Worm (Caenorhabditis elegans): ENCODE measurements around the gene F47D12.6.

Gene F47D12.6

DNA sequence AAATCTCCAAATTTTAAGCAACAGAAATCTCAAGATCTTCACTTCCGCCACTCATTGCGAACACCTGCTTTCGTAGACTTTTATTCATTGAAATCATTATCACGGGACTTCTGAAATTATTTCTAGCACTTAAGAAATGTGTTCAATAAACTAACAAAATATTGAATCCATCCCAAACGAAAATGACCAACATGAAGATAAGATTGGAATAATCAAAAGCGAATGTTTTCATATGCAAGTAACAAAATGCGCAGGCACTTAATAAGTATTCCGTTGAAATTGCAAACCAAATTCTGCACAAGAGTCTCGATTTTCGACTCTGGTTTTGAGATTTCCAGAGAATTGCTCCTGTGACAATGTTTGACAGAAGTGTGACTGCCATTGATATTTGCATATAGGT, 22.6 kb downstream of the F47D12.6 start, which contains the start of gene srg-5:
srg-5 (minus strand) TSS at position 101 of the 400 bp plus-strand sequence.
- TF ChIP-seq lin-13 (GFP tag; optimal IDR thresholded peaks at IDR 0.05) (no peak), ces-1 (GFP tag; optimal IDR thresholded peaks at IDR 0.05) (no peak), ceh-90 (tag; optimal IDR thresholded peaks at IDR 0.05) (no peak), nhr-19 (GFP tag; conservative IDR thresholded peaks at IDR 0.05) (no peak), Y116A8C.19 (tag; optimal IDR thresholded peaks at IDR 0.05; ENCODE audit: borderline replicate concordance) (no peak), nhr-237 (tag; optimal IDR thresholded peaks at IDR 0.05) (no peak), unc-98 (GFP tag; IDR thresholded peaks at IDR 0.05) (no peak), fkh-10 (GFP tag; optimal IDR thresholded peaks at IDR 0.05) (no peak), fkh-8 (tag; optimal IDR thresholded peaks at IDR 0.05) (no peak)

DNA sequence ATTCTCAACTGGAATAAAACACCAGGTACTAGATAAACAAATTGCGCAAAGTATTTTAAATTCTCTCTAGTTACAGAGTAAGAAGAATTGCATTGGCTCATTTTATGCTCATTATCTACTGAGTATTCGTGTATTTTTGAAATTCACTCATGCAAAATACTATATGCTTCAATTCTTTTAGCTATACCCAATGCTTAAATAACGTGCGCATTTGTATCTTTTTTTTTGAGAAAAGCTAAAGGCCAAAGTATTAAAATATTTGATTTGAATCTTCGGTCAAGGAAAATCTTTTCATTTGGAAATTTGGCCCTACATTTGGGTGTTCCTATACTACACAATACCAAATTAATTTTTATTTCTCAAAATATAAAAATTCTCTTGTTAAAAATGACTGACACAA, 25.1 kb downstream of the F47D12.6 start, which contains the start of gene srg-4:
srg-4 (minus strand) TSS at position 101 of the 400 bp plus-strand sequence.
- TF ChIP-seq nhr-11 (tag; optimal IDR thresholded peaks at IDR 0.05), result no peak

DNA sequence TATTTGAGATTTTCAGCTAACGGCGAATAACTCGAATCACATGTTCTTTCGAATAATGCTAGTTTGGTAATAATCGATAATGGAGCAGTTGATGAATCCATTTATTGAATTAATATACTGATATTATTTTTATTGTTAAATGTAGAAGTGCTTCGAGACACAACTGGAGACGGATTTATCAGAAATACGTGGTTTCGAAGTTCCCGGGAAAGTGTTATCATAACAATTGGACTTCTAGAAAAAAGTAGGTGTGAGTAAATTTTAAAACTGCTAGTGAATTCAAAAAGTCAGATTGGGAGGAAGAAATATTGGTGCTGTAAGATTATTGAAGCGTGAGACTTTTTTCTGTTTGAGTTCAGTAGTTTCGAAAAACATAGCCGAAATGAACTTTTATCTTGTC, 27.0 kb downstream of the F47D12.6 start, which contains the start of gene srg-2:
srg-2 (minus strand) TSS at position 101 of the 400 bp plus-strand sequence.
- TF ChIP-seq mdl-1 (tag; optimal IDR thresholded peaks at IDR 0.05), result no peak
- TF ChIP-seq ceh-88 (GFP tag; IDR thresholded peaks at IDR 0.05), result no peak
- no peak for TF ChIP-seq ztf-11 (tag; optimal IDR thresholded peaks at IDR 0.05)
- no peak for TF ChIP-seq zip-4 (GFP tag; optimal IDR thresholded peaks at IDR 0.05)
- no peak for TF ChIP-seq nhr-12 (tag; optimal IDR thresholded peaks at IDR 0.05)
- no peak for TF ChIP-seq nhr-20 (tag; optimal IDR thresholded peaks at IDR 0.05)
- no peak for TF ChIP-seq lin-35 (GFP tag; optimal IDR thresholded peaks at IDR 0.05)
- no peak for TF ChIP-seq hlh-17 (GFP tag; optimal IDR thresholded peaks at IDR 0.05; ENCODE audit: borderline replicate concordance)
- TF ChIP-seq nhr-237 (tag; optimal IDR thresholded peaks at IDR 0.05), result no peak
- TF ChIP-seq ceh-90 (tag; optimal IDR thresholded peaks at IDR 0.05), result no peak
- no peak for TF ChIP-seq xbp-1 (tag; optimal IDR thresholded peaks at IDR 0.05)
- TF ChIP-seq alr-1 (tag; optimal IDR thresholded peaks at IDR 0.05; ENCODE audit: borderline replicate concordance), result no peak
- no peak for TF ChIP-seq lin-39 (tag; optimal IDR thresholded peaks at IDR 0.05)
- no peak for TF ChIP-seq dsc-1 (tag; optimal IDR thresholded peaks at IDR 0.05)
- TF ChIP-seq Y116A8C.19 (tag; optimal IDR thresholded peaks at IDR 0.05; ENCODE audit: borderline replicate concordance), result no peak
- TF ChIP-seq aly-2 (tag; optimal IDR thresholded peaks at IDR 0.05), result no peak

DNA sequence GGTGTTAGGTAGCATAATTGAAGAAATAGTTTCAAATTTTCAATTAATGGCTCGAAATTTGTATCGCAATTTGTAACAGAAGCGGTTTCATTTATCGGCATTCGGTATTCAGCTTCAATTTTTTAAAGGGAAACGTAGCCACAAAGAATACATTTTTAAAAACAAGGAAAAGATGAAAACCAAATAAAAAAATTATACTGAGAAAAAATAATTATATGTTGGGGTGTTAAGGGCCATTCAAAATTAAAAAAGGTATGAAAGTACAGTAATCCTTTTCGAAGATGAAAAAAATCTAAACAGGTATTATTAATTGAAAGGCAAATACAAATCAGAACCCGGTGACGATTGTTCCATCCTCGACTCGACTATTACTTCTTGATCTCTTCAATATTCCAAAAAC, 28.8 kb downstream of the F47D12.6 start, which contains the start of gene srg-1:
srg-1 (minus strand) TSS at position 101 of the 400 bp plus-strand sequence.
- TF ChIP-seq ceh-82 (tag; optimal IDR thresholded peaks at IDR 0.05) (no peak), nhr-28 (tag; optimal IDR thresholded peaks at IDR 0.05) (no peak), ceh-88 (GFP tag; IDR thresholded peaks at IDR 0.05) (no peak), ama-1 (optimal IDR thresholded peaks at IDR 0.05) (no peak), unc-98 (GFP tag; IDR thresholded peaks at IDR 0.05) (no peak), dpl-1 (GFP tag; optimal IDR thresholded peaks at IDR 0.05) (no peak), mdl-1 (tag; optimal IDR thresholded peaks at IDR 0.05) (no peak), lin-39 (tag; optimal IDR thresholded peaks at IDR 0.05) (no peak), sox-4 (tag; optimal IDR thresholded peaks at IDR 0.05) (no peak), nhr-11 (tag; optimal IDR thresholded peaks at IDR 0.05) (no peak), lsy-2 (tag; optimal IDR thresholded peaks at IDR 0.05) (no peak), xbp-1 (tag; optimal IDR thresholded peaks at IDR 0.05) (no peak), sptf-1 (tag; optimal IDR thresholded peaks at IDR 0.05) (no peak), fkh-10 (GFP tag; optimal IDR thresholded peaks at IDR 0.05) (no peak), zag-1 (tag; optimal IDR thresholded peaks at IDR 0.05) (no peak), lin-15B (tag; optimal IDR thresholded peaks at IDR 0.05) (no peak), fkh-8 (tag; optimal IDR thresholded peaks at IDR 0.05) (no peak), ceh-8 (GFP tag; optimal IDR thresholded peaks at IDR 0.05) (no peak)

DNA sequence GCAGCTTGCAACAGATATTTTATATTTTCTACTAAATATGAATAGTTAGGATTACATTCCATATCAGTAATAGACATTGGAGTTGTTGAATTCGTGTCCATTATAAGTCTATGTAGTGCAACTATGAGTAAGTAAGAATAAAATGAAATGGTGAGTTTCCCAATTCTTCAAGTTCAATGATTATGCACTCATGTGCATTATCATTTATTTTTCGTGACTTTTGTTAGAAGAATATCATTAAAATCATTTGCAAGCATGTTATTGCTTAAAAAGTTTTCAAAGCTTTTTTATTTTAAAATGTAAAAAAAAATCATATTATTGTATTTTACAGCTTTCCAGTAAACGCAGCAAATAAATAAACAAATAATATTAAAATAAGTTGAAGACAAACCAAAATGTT, 30.4 kb downstream of the F47D12.6 start, which contains the start of gene srg-9:
srg-9 (minus strand) TSS at position 101 of the 400 bp plus-strand sequence.
- TF ChIP-seq hpl-2 (GFP tag; optimal IDR thresholded peaks at IDR 0.05) (no peak), ces-1 (GFP tag; optimal IDR thresholded peaks at IDR 0.05) (no peak), egl-13 (tag; optimal IDR thresholded peaks at IDR 0.05) (no peak), lin-14 (GFP tag; optimal IDR thresholded peaks at IDR 0.05) (no peak), hlh-17 (GFP tag; optimal IDR thresholded peaks at IDR 0.05; ENCODE audit: borderline replicate concordance) (no peak), C16A3.4 (tag; optimal IDR thresholded peaks at IDR 0.05) (no peak)
